Fruit fly (Drosophila melanogaster) whole organism, embryonic: Measurements from ENCODE around the gene DCP2.

ENCODE experiments used
- B-H2 ChIP-seq: fragments of 200-800 bp; sonication (Bioruptor generic); optimal IDR thresholded peaks from 2 replicates; lab custom pipeline; 2018; ENCODE audit warnings: missing biosample characterization, mild to moderate bottlenecking, missing genetic modification characterization
- Blimp-1 ChIP-seq: fragments of 200-800 bp; sonication (Bioruptor generic); optimal IDR thresholded peaks from 3 replicates; lab custom pipeline; 2018; ENCODE audit warnings: missing biosample characterization, missing genetic modification characterization, mild to moderate bottlenecking, moderate library complexity, missing genetic modification reagents
- CG11247 ChIP-seq: fragments of 200-800 bp; sonication (Bioruptor generic); IDR thresholded peaks from 2 replicates; pipeline ENCODE4 v1.3.6; 2022; ENCODE audit warnings: missing biosample characterization, missing genetic modification characterization
- CG11504 ChIP-seq: fragments of 200-800 bp; sonication (Bioruptor generic); optimal IDR thresholded peaks from 3 replicates; lab custom pipeline; 2019; ENCODE audit warnings: missing biosample characterization, mild to moderate bottlenecking, missing genetic modification characterization, moderate library complexity
- CG12391 ChIP-seq: fragments of 200-800 bp; sonication (Bioruptor generic); optimal IDR thresholded peaks from 3 replicates; lab custom pipeline; 2018; ENCODE audit warnings: missing biosample characterization, mild to moderate bottlenecking, missing genetic modification characterization, moderate library complexity
- CG16779 ChIP-seq: fragments of 200-800 bp; sonication (Bioruptor generic); IDR thresholded peaks from 2 replicates; pipeline ENCODE4 v1.3.6; 2022; ENCODE audit warnings: missing biosample characterization, missing genetic modification characterization
- CG18011 ChIP-seq: fragments of 200-800 bp; sonication (Bioruptor generic); optimal IDR thresholded peaks from 2 replicates; lab custom pipeline; 2017; ENCODE audit warnings: missing biosample characterization, missing genetic modification characterization, mild to moderate bottlenecking, moderate library complexity, missing genotype
- CG18262 ChIP-seq: fragments of 200-800 bp; optimal IDR thresholded peaks from 3 replicates; lab custom pipeline; 2019; ENCODE audit warnings: missing biosample characterization, mild to moderate bottlenecking, missing genetic modification characterization, moderate library complexity
- CG18599 ChIP-seq: fragments of 200-800 bp; sonication (Bioruptor generic); optimal IDR thresholded peaks from 3 replicates; lab custom pipeline; 2017; ENCODE audit warnings: missing biosample characterization, missing genetic modification characterization, mild to moderate bottlenecking, moderate library complexity, missing genetic modification reagents
- CG2678 ChIP-seq: fragments of 200-800 bp; sonication (Bioruptor generic); optimal IDR thresholded peaks from 3 replicates; lab custom pipeline; 2019; ENCODE audit warnings: missing biosample characterization, mild to moderate bottlenecking, missing genetic modification characterization, moderate library complexity
- CG2712 ChIP-seq: fragments of 200-800 bp; optimal IDR thresholded peaks from 3 replicates; lab custom pipeline; 2019; ENCODE audit warnings: missing biosample characterization, mild to moderate bottlenecking, missing genetic modification characterization, moderate library complexity
- CG30403 ChIP-seq: fragments of 200-800 bp; sonication (Bioruptor generic); optimal IDR thresholded peaks from 3 replicates; lab custom pipeline; 2016; ENCODE audit warnings: missing biosample characterization, missing genetic modification characterization
- CG31441 ChIP-seq: fragments of 200-800 bp; sonication (Bioruptor generic); IDR thresholded peaks from 2 replicates; pipeline ENCODE4 v1.3.6; 2022; ENCODE audit warnings: missing biosample characterization, missing genetic modification characterization
- CG3281 ChIP-seq: fragments of 200-800 bp; sonication (Bioruptor generic); optimal IDR thresholded peaks from 3 replicates; lab custom pipeline; 2017; ENCODE audit warnings: missing biosample characterization, mild to moderate bottlenecking, missing genetic modification characterization
- CG33557 ChIP-seq: fragments of 200-800 bp; sonication (Bioruptor generic); optimal IDR thresholded peaks from 2 replicates; lab custom pipeline; 2019; ENCODE audit warnings: missing biosample characterization, mild to moderate bottlenecking, missing genetic modification characterization, moderate library complexity
- CG4404 ChIP-seq: fragments of 200-800 bp; sonication (Bioruptor generic); IDR thresholded peaks from 2 replicates; pipeline ENCODE4 v1.3.6; 2022; ENCODE audit warnings: missing biosample characterization, missing genetic modification characterization
- CG7556 ChIP-seq: fragments of 200-800 bp; sonication (Bioruptor generic); optimal IDR thresholded peaks from 2 replicates; lab custom pipeline; 2017; ENCODE audit warnings: missing biosample characterization, mild to moderate bottlenecking, missing genetic modification characterization
- CG8478 ChIP-seq: fragments of >200 bp; optimal IDR thresholded peaks from 2 replicates; lab custom pipeline; 2018
- CG9727 ChIP-seq: fragments of 200-800 bp; sonication (Bioruptor generic); optimal IDR thresholded peaks from 3 replicates; lab custom pipeline; 2017; ENCODE audit warnings: missing biosample characterization, mild to moderate bottlenecking, missing genetic modification characterization
- CG9876 ChIP-seq: fragments of 200-800 bp; sonication (Bioruptor generic); optimal IDR thresholded peaks from 2 replicates; lab custom pipeline; 2016; ENCODE audit warnings: missing biosample characterization, missing genetic modification characterization
- Dad ChIP-seq: fragments of 200-800 bp; sonication (Bioruptor generic); optimal IDR thresholded peaks from 3 replicates; lab custom pipeline; 2016; ENCODE audit warnings: missing biosample characterization, missing genetic modification characterization
- Fer1 ChIP-seq: fragments of 200-800 bp; sonication (Bioruptor generic); optimal IDR thresholded peaks from 2 replicates; lab custom pipeline; 2017; ENCODE audit warnings: missing biosample characterization, mild to moderate bottlenecking, missing genetic modification characterization
- Hand ChIP-seq: fragments of 200-800 bp; sonication (Bioruptor generic); optimal IDR thresholded peaks from 2 replicates; lab custom pipeline; 2017; ENCODE audit warnings: mild to moderate bottlenecking, missing biosample characterization, missing genetic modification reagents, missing genetic modification characterization
- Hmr ChIP-seq: fragments of 200-800 bp; sonication (Bioruptor generic); optimal IDR thresholded peaks from 3 replicates; lab custom pipeline; 2017; ENCODE audit warnings: mild to moderate bottlenecking, missing biosample characterization, missing genetic modification reagents, missing genetic modification characterization
- Hr51 ChIP-seq, 2 experiments: fragments of 200-800 bp; sonication (Bioruptor generic); optimal IDR thresholded peaks; 2 replicates in 1 of 2; 3 replicates in 1 of 2; lab custom pipeline; 2016 to 2018; ENCODE audit warnings: missing biosample characterization in 2 of 2, missing genetic modification characterization in 2 of 2, mild to moderate bottlenecking in 1 of 2, moderate library complexity in 1 of 2
- Hr78 ChIP-seq, 2 experiments: fragments of 200-800 bp in 1 of 2; fragments of >200 bp in 1 of 2; sonication (Bioruptor generic) in 1 of 2; optimal IDR thresholded peaks; 2 replicates each; lab custom pipeline; 2017 to 2019; ENCODE audit warnings: missing biosample characterization in 2 of 2, missing genetic modification characterization in 2 of 2, mild to moderate bottlenecking in 1 of 2, moderate library complexity in 1 of 2
- Max ChIP-seq: fragments of 200-800 bp; sonication (Bioruptor generic); optimal IDR thresholded peaks from 2 replicates; lab custom pipeline; 2016; ENCODE audit warnings: missing biosample characterization, mild to moderate bottlenecking, missing genetic modification characterization
- Nf-YC ChIP-seq: fragments of 200-800 bp; optimal IDR thresholded peaks from 3 replicates; lab custom pipeline; 2019; ENCODE audit warnings: missing biosample characterization, mild to moderate bottlenecking, missing genetic modification characterization, moderate library complexity
- Ptx1 ChIP-seq: fragments of 200-800 bp; sonication (Bioruptor generic); IDR thresholded peaks from 2 replicates; pipeline ENCODE4 v1.3.6; 2022; ENCODE audit warnings: missing biosample characterization, missing genetic modification characterization
- Xrp1 ChIP-seq: fragments of 200-800 bp; sonication (Bioruptor generic); IDR thresholded peaks from 2 replicates; pipeline ENCODE4 v1.3.6; 2022; ENCODE audit warnings: missing biosample characterization, missing genetic modification characterization
- ara ChIP-seq: fragments of 200-800 bp; sonication (Bioruptor generic); IDR thresholded peaks from 2 replicates; pipeline ENCODE4 v1.3.6; 2022; ENCODE audit warnings: missing biosample characterization, missing genetic modification characterization
- bigmax ChIP-seq: fragments of 200-800 bp; sonication (Bioruptor generic); optimal IDR thresholded peaks from 2 replicates; lab custom pipeline; 2018; ENCODE audit warnings: missing biosample characterization, mild to moderate bottlenecking, missing genetic modification characterization
- bowl ChIP-seq: fragments of 200-800 bp; sonication (Bioruptor generic); IDR thresholded peaks from 2 replicates; pipeline ENCODE4 v1.3.6; 2022; ENCODE audit warnings: missing biosample characterization, missing genetic modification characterization
- cg ChIP-seq: fragments of 200-800 bp; sonication (Bioruptor generic); optimal IDR thresholded peaks from 3 replicates; lab custom pipeline; 2019; ENCODE audit warnings: missing biosample characterization, mild to moderate bottlenecking, missing genetic modification characterization, moderate library complexity
- chif ChIP-seq, 2 experiments: fragments of 200-800 bp; sonication (Bioruptor generic); optimal IDR thresholded peaks; 3 replicates each; lab custom pipeline; 2016; ENCODE audit warnings: missing biosample characterization in 2 of 2, missing genetic modification characterization in 2 of 2
- corto ChIP-seq: fragments of 200-800 bp; sonication (Bioruptor generic); optimal IDR thresholded peaks from 2 replicates; lab custom pipeline; 2016; ENCODE audit warnings: missing biosample characterization, mild to moderate bottlenecking, missing genetic modification characterization, moderate library complexity
- ftz-f1 ChIP-seq: fragments of 200-800 bp; sonication (Bioruptor generic); optimal IDR thresholded peaks from 2 replicates; lab custom pipeline; 2016; ENCODE audit warnings: missing biosample characterization, missing genetic modification characterization
- gem ChIP-seq: fragments of 200-800 bp; sonication (Bioruptor generic); optimal IDR thresholded peaks from 2 replicates; lab custom pipeline; 2019; ENCODE audit warnings: missing biosample characterization, mild to moderate bottlenecking, missing genetic modification characterization, moderate library complexity
- gsb-n ChIP-seq: fragments of 200-800 bp; sonication (Bioruptor generic); optimal IDR thresholded peaks from 3 replicates; lab custom pipeline; 2018; ENCODE audit warnings: missing biosample characterization, mild to moderate bottlenecking, missing genetic modification characterization
- hb ChIP-seq: fragments of 200-800 bp; sonication (Bioruptor generic); IDR thresholded peaks from 3 replicates; pipeline ENCODE4 v1.3.6; 2022; ENCODE audit warnings: missing biosample characterization, missing genetic modification characterization; ENCODE audit not compliant: partially characterized antibody
- kah ChIP-seq: fragments of 200-800 bp; sonication (Bioruptor generic); optimal IDR thresholded peaks from 2 replicates; lab custom pipeline; 2018; ENCODE audit warnings: missing biosample characterization, mild to moderate bottlenecking, missing genetic modification characterization
- phol ChIP-seq: fragments of 200-800 bp; sonication (Bioruptor generic); optimal IDR thresholded peaks from 3 replicates; lab custom pipeline; 2018; ENCODE audit warnings: missing biosample characterization, mild to moderate bottlenecking, missing genetic modification characterization, moderate library complexity
- psq ChIP-seq: fragments of 200-800 bp; sonication (Bioruptor generic); optimal IDR thresholded peaks from 2 replicates; lab custom pipeline; 2017; ENCODE audit warnings: missing biosample characterization, missing genetic modification characterization
- scrt ChIP-seq: fragments of 200-800 bp; sonication (Bioruptor generic); optimal IDR thresholded peaks from 2 replicates; lab custom pipeline; 2018; ENCODE audit warnings: missing biosample characterization, mild to moderate bottlenecking, missing genetic modification characterization, moderate library complexity
- sens ChIP-seq: fragments of 200-800 bp; sonication (Bioruptor generic); peaks from one replicate; lab custom pipeline; 2016; ENCODE audit warnings: missing biosample characterization, missing genetic modification characterization
- slbo ChIP-seq: fragments of 200-800 bp; sonication (Bioruptor generic); IDR thresholded peaks from 2 replicates; pipeline ENCODE4 v1.3.6; 2022; ENCODE audit warnings: missing biosample characterization, missing genetic modification characterization
- sna ChIP-seq: fragments of 200-800 bp; sonication (Bioruptor generic); IDR thresholded peaks from 2 replicates; pipeline ENCODE4 v1.3.6; 2022; ENCODE audit warnings: missing biosample characterization, missing genetic modification characterization; ENCODE audit not compliant: partially characterized antibody
- tup ChIP-seq: fragments of 200-800 bp; sonication (Bioruptor generic); optimal IDR thresholded peaks from 2 replicates; lab custom pipeline; 2016; ENCODE audit warnings: missing biosample characterization, mild to moderate bottlenecking, missing genetic modification characterization, moderate library complexity
- unpg ChIP-seq: fragments of 200-800 bp; sonication (Bioruptor generic); optimal IDR thresholded peaks from 3 replicates; lab custom pipeline; 2018; ENCODE audit warnings: missing biosample characterization, mild to moderate bottlenecking, missing genetic modification characterization, moderate library complexity
- zfh1 ChIP-seq: fragments of 200-800 bp; sonication (Bioruptor generic); IDR thresholded peaks from 3 replicates; pipeline ENCODE4 v1.3.6; 2022; ENCODE audit warnings: missing biosample characterization, missing genetic modification characterization

The DCP2 gene

DNA sequence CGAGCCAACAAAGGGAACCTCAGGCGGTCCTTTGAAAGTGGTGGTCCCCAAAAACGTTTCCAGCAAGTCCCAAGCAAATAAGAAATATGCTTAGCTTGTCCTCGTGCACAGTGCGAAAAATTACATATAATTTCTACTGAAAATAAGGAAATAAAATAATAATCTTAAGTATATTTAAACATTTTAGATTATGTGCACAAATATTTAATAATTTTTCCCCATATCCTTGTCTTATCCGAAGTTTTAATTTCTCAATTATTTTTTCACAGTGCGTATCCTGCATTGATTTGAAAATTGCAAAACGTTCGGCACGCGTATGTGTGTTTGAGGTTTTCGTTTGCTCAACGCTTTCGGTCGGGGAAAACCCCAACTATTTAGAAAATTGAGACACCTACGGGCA, 54.7 kb downstream of the DCP2 start (continued):
- TF ChIP-seq CG18262 (tag; lab: Kevin White, UChicago) (peak; percentile 3), CG18599 (GFP tag; lab: Kevin White, UChicago) (peak; percentile 41), bowl (no peak), CG9727 (peak; percentile 10), gem (tag; lab: Kevin White, UChicago) (peak; percentile 38), slbo (GFP tag; lab: Robert Waterston, UW) (peak; percentile 49; the same call in 1 of the 2 replicates), CG18011 (no peak), Xrp1 (GFP tag; lab: Robert Waterston, UW) (peak; percentile 18; the same call in 1 of the 2 replicates), Hand (GFP tag; lab: Kevin White, UChicago) (peak; percentile 3), Hr51 (GFP tag; optimal IDR thresholded peaks at IDR 0.05; lab: Kevin White, UChicago) (peak in 1 of 2 experiments; percentile 26), unpg (GFP tag; lab: Kevin White, UChicago) (peak; percentile 10), CG31441 (0 out of 2 replicates have a peak, but pooled peaks have one; percentile 18), CG11247 (GFP tag; lab: Robert Waterston, UW) (no peak), zfh1 (GFP tag; lab: Robert Waterston, UW) (peak; percentile 53; the same call in 2 of the 3 replicates), sna (GFP tag; lab: Robert Waterston, UW) (no peak), CG3281 (GFP tag; lab: Kevin White, UChicago) (peak; percentile 48), sens (GFP tag; lab: Kevin White, UChicago) (peak; percentile 68), Ptx1 (GFP tag; lab: Robert Waterston, UW) (0 out of 2 replicates have a peak, but pooled peaks have one; percentile 13), CG11504 (peak; percentile 44), chif (GFP tag; optimal IDR thresholded peaks at IDR 0.05; lab: Kevin White, UChicago) (no peak), CG4404 (peak; percentile 24; the same call in 1 of the 2 replicates), phol (tag; lab: Kevin White, UChicago) (peak; percentile 10), Hmr (GFP tag; lab: Kevin White, UChicago) (peak; percentile 26), CG2712 (tag; lab: Kevin White, UChicago) (peak; percentile 16), CG7556 (peak; percentile 11), CG2678 (peak; percentile 28), corto (GFP tag; lab: Kevin White, UChicago) (no peak)

DNA sequence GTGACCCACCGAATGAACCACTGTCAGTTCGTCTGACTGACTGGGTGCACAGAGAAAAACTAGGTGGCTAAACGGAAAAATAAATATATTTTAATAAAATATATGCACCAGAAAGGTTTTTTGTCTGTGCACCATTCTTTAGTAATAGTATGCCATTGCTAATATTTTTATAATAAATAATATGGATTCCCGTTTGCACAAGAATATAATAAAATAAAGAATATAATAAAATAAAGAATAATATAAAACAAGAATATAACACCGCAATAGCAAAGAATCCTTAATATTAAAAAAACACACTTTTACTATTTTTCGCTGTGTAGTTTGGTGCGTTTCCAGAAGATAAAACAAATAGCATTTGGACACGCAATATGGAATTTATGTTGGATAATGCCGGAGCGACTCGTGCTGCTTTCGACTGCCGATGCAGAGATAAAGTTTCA, 57.3 kb downstream of the DCP2 start:
- TF ChIP-seq Blimp-1 (GFP tag; lab: Kevin White, UChicago) (peak; percentile 84), CG9876 (GFP tag; lab: Kevin White, UChicago) (no peak), bigmax (GFP tag; lab: Kevin White, UChicago) (no peak), CG33557 (GFP tag; lab: Kevin White, UChicago) (peak; percentile 74), Nf-YC (tag; lab: Kevin White, UChicago) (peak; percentile 27), hb (GFP tag; lab: Robert Waterston, UW) (no peak), gsb-n (peak; percentile 73), Max (GFP tag; lab: Kevin White, UChicago) (peak; percentile 55), Fer1 (peak; percentile 43), CG30403 (GFP tag; lab: Kevin White, UChicago) (peak; percentile 50), cg (GFP tag; lab: Kevin White, UChicago) (no peak), tup (GFP tag; lab: Kevin White, UChicago) (peak; percentile 61), CG12391 (peak; percentile 76), psq (peak; percentile 22), CG16779 (GFP tag; lab: Robert Waterston, UW) (no peak), ara (GFP tag; lab: Robert Waterston, UW) (peak; percentile 51; the same call in 1 of the 2 replicates), kah (GFP tag; lab: Kevin White, UChicago) (peak; percentile 10), Dad (GFP tag; lab: Kevin White, UChicago) (no peak), ftz-f1 (GFP tag; lab: Kevin White, UChicago) (no peak), scrt (peak; percentile 21), CG8478 (lab: Kevin White, UChicago) (no peak), Hr78 (GFP tag; optimal IDR thresholded peaks at IDR 0.05; lab: Kevin White, UChicago) (peak in 1 of 2 experiments; percentile 28), B-H2 (no peak), chif (GFP tag; optimal IDR thresholded peaks at IDR 0.05; lab: Kevin White, UChicago) (no peak)
